Worm (Caenorhabditis elegans): ENCODE measurements around the gene ZK1320.13.

DNA sequence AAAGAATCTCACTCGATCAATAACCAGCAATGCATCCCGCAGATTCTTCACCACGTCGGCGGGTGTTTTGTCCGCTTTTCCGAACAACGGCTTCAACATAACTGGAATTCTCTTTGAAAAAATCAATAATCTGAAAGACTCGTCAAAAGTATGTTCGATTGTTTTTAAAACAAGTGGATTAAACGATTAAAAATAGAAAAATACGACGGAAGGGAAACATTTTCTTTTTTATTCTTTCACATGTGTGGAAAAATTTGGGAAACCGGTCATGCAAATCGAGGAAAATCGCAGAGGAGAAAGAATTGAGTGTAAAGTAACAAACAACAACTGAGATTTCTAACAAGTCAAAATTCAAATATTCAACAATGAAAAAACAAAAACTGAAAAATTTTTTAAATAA lies 23.0 kb downstream of the ZK1320.13 start, which contains the start of gene mop-25.2:
- no peak for TF ChIP-seq elt-3 (tag; optimal IDR thresholded peaks at IDR 0.05)
- TF ChIP-seq snpc-4 (tag; optimal IDR thresholded peaks at IDR 0.05), result no peak
- TF ChIP-seq nhr-237 (tag; optimal IDR thresholded peaks at IDR 0.05), result no peak
- no peak for TF ChIP-seq unc-39 (tag; optimal IDR thresholded peaks at IDR 0.05)
- no peak for TF ChIP-seq pha-4 (tag; optimal IDR thresholded peaks at IDR 0.05)

All from whole organism, mixed stage, embryonic.